Worm (Caenorhabditis elegans): ENCODE results near the gene nos-2.

nos-2 gene

DNA sequence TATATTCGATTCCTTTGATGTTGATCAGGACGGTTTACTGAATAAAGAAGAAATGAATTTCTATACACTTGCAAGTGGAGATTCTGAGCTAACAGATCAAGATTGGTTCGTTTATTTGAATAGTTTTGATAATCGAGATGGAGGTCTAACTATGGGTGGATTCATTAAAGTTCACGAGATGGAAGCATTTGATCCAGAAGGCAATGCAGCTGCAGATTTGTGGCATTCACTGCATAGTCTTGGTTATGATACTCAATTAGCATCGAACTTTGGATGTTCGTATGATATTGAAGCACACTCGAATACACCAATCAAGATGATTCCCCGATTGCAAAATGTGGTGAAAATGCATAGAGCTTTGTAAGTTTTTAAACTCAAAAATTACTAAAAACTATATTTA lies 30.6 kb downstream of the nos-2 start:
- TF ChIP-seq him-1 (tag; optimal IDR thresholded peaks at IDR 0.05) (peak; percentile 18), atf-7 (tag; optimal IDR thresholded peaks at IDR 0.05) (no peak), ztf-3 (GFP tag; optimal IDR thresholded peaks at IDR 0.05) (no peak), madf-6 (GFP tag; IDR thresholded peaks at IDR 0.05) (peak; percentile 58), lin-26 (GFP tag; IDR thresholded peaks at IDR 0.05) (0 out of 2 replicates have a peak, but pooled peaks have one; percentile 43), xnd-1 (tag; optimal IDR thresholded peaks at IDR 0.05) (peak; percentile 22), F33H1.4 (GFP tag; IDR thresholded peaks at IDR 0.05) (no peak)

DNA sequence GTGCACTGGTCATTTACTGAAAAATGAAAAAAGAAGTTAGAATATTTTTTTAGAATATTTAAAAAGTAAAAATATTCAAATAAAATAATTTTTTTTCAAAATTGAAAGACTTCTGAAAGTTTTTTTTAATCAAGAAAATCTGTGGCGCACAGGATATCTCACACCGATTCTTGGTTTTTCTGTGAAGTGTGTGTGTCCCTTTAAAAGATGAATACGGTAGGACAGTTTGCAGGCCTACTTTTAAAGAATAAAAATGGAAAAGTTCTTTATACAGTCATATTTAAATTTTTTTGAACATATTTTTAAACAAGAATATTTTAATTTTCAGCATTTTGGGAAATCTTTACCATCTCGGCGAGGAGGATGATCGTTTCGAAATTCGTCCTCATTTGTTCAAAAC lies 33.2 kb downstream of the nos-2 start, which contains the start of gene mct-5:
Gene mct-5 (minus strand): TSS at position 16 of the 400 bp plus-strand sequence.
- TF ChIP-seq him-1 (tag; optimal IDR thresholded peaks at IDR 0.05): peak; percentile 21
- TF ChIP-seq F33H1.4 (GFP tag; IDR thresholded peaks at IDR 0.05): peak; percentile 58
- no peak for TF ChIP-seq Y95B8A.8 (GFP tag; IDR thresholded peaks at IDR 0.05)
- no peak for TF ChIP-seq ceh-100 (GFP tag; IDR thresholded peaks at IDR 0.05)
- no peak for TF ChIP-seq sdz-38 (tag; optimal IDR thresholded peaks at IDR 0.05)
- TF ChIP-seq F37B4.10 (GFP tag; IDR thresholded peaks at IDR 0.05): no peak
- TF ChIP-seq rec-8 (tag; optimal IDR thresholded peaks at IDR 0.05): no peak
- no peak for TF ChIP-seq die-1 (tag; optimal IDR thresholded peaks at IDR 0.05)
- no peak for TF ChIP-seq ama-1 (optimal IDR thresholded peaks at IDR 0.05)
- TF ChIP-seq ama-1 (GFP tag; optimal IDR thresholded peaks at IDR 0.05): no peak
- TF ChIP-seq ceh-91 (GFP tag; IDR thresholded peaks at IDR 0.05): 0 out of 2 replicates have a peak, but pooled peaks have one; percentile 8
- no peak for TF ChIP-seq cebp-1 (GFP tag; IDR thresholded peaks at IDR 0.05)
- TF ChIP-seq cebp-1 (tag; optimal IDR thresholded peaks at IDR 0.05): no peak
- no peak for TF ChIP-seq hmg-20 (GFP tag; IDR thresholded peaks at IDR 0.05)
- no peak for TF ChIP-seq let-526 (GFP tag; IDR thresholded peaks at IDR 0.05)
- peak; percentile 88 for TF ChIP-seq xnd-1 (tag; optimal IDR thresholded peaks at IDR 0.05)
- TF ChIP-seq C17E4.6 (GFP tag; IDR thresholded peaks at IDR 0.05): no peak
- no peak for TF ChIP-seq tbx-9 (tag; optimal IDR thresholded peaks at IDR 0.05; ENCODE audit: borderline replicate concordance)
- TF ChIP-seq efl-1 (GFP tag; optimal IDR thresholded peaks at IDR 0.05): peak; percentile 30
- TF ChIP-seq madf-6 (GFP tag; IDR thresholded peaks at IDR 0.05): peak; percentile 99
- TF ChIP-seq lin-26 (GFP tag; IDR thresholded peaks at IDR 0.05): no peak
- no peak for TF ChIP-seq lsy-27 (tag; optimal IDR thresholded peaks at IDR 0.05; ENCODE audit: borderline replicate concordance, insufficient read depth)
- peak; percentile 89 for TF ChIP-seq lsl-1 (GFP tag; optimal IDR thresholded peaks at IDR 0.05)
- no peak for TF ChIP-seq ztf-18 (tag; optimal IDR thresholded peaks at IDR 0.05)
- TF ChIP-seq madf-8 (GFP tag; conservative IDR thresholded peaks at IDR 0.05): peak; percentile 98
- no peak for TF ChIP-seq K11D2.4 (GFP tag; IDR thresholded peaks at IDR 0.05)
- TF ChIP-seq dpl-1 (GFP tag; optimal IDR thresholded peaks at IDR 0.05): no peak
- TF ChIP-seq nhr-120 (GFP tag; IDR thresholded peaks at IDR 0.05): no peak
- TF ChIP-seq chd-7 (tag; optimal IDR thresholded peaks at IDR 0.05): no peak
- no peak for TF ChIP-seq madf-3 (GFP tag; IDR thresholded peaks at IDR 0.05)
- peak; percentile 11 for TF ChIP-seq snpc-3.4 (tag; optimal IDR thresholded peaks at IDR 0.05)
- no peak for TF ChIP-seq hmg-1.2 (GFP tag; IDR thresholded peaks at IDR 0.05)
- TF ChIP-seq D2030.7 (GFP tag; IDR thresholded peaks at IDR 0.05): 0 out of 2 replicates have a peak, but pooled peaks have one; percentile 10
- no peak for TF ChIP-seq mxl-1 (tag; optimal IDR thresholded peaks at IDR 0.05)
- no peak for TF ChIP-seq rpc-1 (optimal IDR thresholded peaks at IDR 0.05)
- no peak for TF ChIP-seq rpc-1 (tag; optimal IDR thresholded peaks at IDR 0.05)
- no peak for TF ChIP-seq atf-7 (tag; optimal IDR thresholded peaks at IDR 0.05)
- TF ChIP-seq fkh-3 (tag; optimal IDR thresholded peaks at IDR 0.05): no peak

All from whole organism, young adult.